Worm (Caenorhabditis elegans) whole organism, young adult: Measurements from ENCODE around the gene K12B6.4.

ENCODE experiments used
- F10E7.11 ChIP-seq: sonication (generic microtip); optimal IDR thresholded peaks from 2 replicates; lab custom pipeline; 2017; ENCODE audit warnings: mild to moderate bottlenecking, missing genetic modification characterization, moderate library complexity, missing compliant biosample characterization
- Y53F4B.3 ChIP-seq: fragments of 200-800 bp; sonication (Bioruptor generic); IDR thresholded peaks from 2 replicates; pipeline ENCODE4 v1.3.6; 2022; ENCODE audit warnings: missing genetic modification reagents, missing genetic modification characterization, missing compliant biosample characterization
- Y67H2A.10 ChIP-seq: fragments of 200-800 bp; sonication (Bioruptor generic); conservative IDR thresholded peaks from 2 replicates; pipeline ENCODE4 v1.3.6; 2022; ENCODE audit warnings: missing genetic modification reagents, missing genetic modification characterization, missing compliant biosample characterization
- ama-1 ChIP-seq, 3 experiments: fragments of 150-350 bp in 1 of 3; sonication (generic microtip) in 2 of 3; optimal IDR thresholded peaks; 2 replicates each; lab custom pipeline; 2014 to 2018; ENCODE audit warnings: missing biosample characterization in 2 of 3, missing genetic modification characterization in 2 of 3, missing genetic modification reagents in 2 of 3
- ceh-58 ChIP-seq: fragments of 200-800 bp; sonication (Bioruptor generic); IDR thresholded peaks from 2 replicates; pipeline ENCODE4 v1.3.6; 2022; ENCODE audit warnings: missing genetic modification characterization, missing compliant biosample characterization
- chd-7 ChIP-seq: sonication (generic microtip); optimal IDR thresholded peaks from 2 replicates; lab custom pipeline; 2016; ENCODE audit warnings: mild to moderate bottlenecking, missing genetic modification characterization, moderate library complexity, missing compliant biosample characterization
- dpl-1 ChIP-seq: fragments of 150-350 bp; optimal IDR thresholded peaks from 2 replicates; lab custom pipeline; 2014; ENCODE audit warnings: missing biosample characterization, missing genetic modification reagents, missing genetic modification characterization
- egl-18 ChIP-seq: fragments of 200-800 bp; sonication (Bioruptor generic); IDR thresholded peaks from 2 replicates; pipeline ENCODE4 v1.3.6; 2022; ENCODE audit warnings: missing genetic modification reagents, missing genetic modification characterization, missing compliant biosample characterization
- lir-1 ChIP-seq: fragments of 200-800 bp; sonication (Bioruptor generic); conservative IDR thresholded peaks from 2 replicates; pipeline ENCODE4 v1.3.6; 2022; ENCODE audit warnings: missing genetic modification reagents, missing genetic modification characterization, missing compliant biosample characterization
- madf-8 ChIP-seq: fragments of 200-800 bp; sonication (Bioruptor generic); conservative IDR thresholded peaks from 2 replicates; pipeline ENCODE4 v1.3.6; 2022; ENCODE audit warnings: missing genetic modification reagents, missing genetic modification characterization, missing compliant biosample characterization
- unc-62 ChIP-seq: fragments of 150-350 bp; optimal IDR thresholded peaks from 2 replicates; lab custom pipeline; 2014; ENCODE audit warnings: missing biosample characterization, missing genetic modification reagents, missing genetic modification characterization
- ztf-6 ChIP-seq: fragments of 200-800 bp; sonication (Bioruptor generic); IDR thresholded peaks from 2 replicates; pipeline ENCODE4 v1.3.6; 2022; ENCODE audit warnings: missing genetic modification reagents, missing genetic modification characterization, missing compliant biosample characterization

DNA sequence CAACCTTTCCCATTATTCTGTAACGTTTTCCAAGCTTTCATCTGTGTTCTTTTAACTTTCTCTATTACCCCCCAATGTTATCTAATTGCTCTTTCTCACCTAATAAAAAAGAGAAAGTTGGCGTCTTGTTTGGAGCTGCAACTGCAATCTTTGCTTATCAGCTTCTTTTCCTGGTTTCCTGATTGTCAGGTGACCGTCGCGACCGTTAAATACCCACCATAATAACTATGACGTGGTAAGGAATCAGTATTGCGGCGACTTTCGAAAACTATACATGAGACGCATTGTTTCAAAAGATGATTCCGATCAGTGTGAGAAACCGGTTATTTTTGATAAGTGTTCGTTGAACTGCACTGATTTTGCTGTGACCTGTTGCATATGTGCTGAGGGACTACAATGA is 5.9 kb downstream of the K12B6.4 start:
- TF ChIP-seq ztf-6 (GFP tag; lab: Robert Waterston, UW): no peak
- no peak for TF ChIP-seq madf-8 (GFP tag; lab: Robert Waterston, UW)
- no peak for TF ChIP-seq egl-18
- no peak for TF ChIP-seq ama-1 (optimal IDR thresholded peaks at IDR 0.05; lab: Kevin White, UChicago)
- no peak for TF ChIP-seq ama-1 (GFP tag; optimal IDR thresholded peaks at IDR 0.05; lab: Kevin White, UChicago)
- TF ChIP-seq dpl-1 (GFP tag; lab: Kevin White, UChicago): no peak
- no peak for TF ChIP-seq unc-62 (GFP tag; lab: Kevin White, UChicago)
- TF ChIP-seq Y67H2A.10 (GFP tag; lab: Robert Waterston, UW): no peak
- TF ChIP-seq chd-7 (tag; lab: Kevin White, UChicago): no peak
- no peak for TF ChIP-seq ceh-58 (GFP tag; lab: Robert Waterston, UW)
- no peak for TF ChIP-seq Y53F4B.3 (GFP tag; lab: Robert Waterston, UW)
- TF ChIP-seq lir-1: no peak
- no peak for TF ChIP-seq F10E7.11
